Fruit fly (Drosophila melanogaster): Measurements from ENCODE around the gene Pop1.

Pop1 gene

dm6 chrX:5646228-5646627 lies 23.8 kb downstream of the Pop1 start (continued):
- no peak for TF ChIP-seq TFAM (GFP tag; optimal IDR thresholded peaks at IDR 0.05)
- no peak for TF ChIP-seq CG8359 (GFP tag; optimal IDR thresholded peaks at IDR 0.05; ENCODE audit: borderline replicate concordance)
- peak; percentile 6 for TF ChIP-seq CG1603 (tag; optimal IDR thresholded peaks at IDR 0.05)
- TF ChIP-seq gem (tag; optimal IDR thresholded peaks at IDR 0.05): peak; percentile 57
- TF ChIP-seq CG9609 (GFP tag; optimal IDR thresholded peaks at IDR 0.05): no peak
- TF ChIP-seq CG6654 (GFP tag; optimal IDR thresholded peaks at IDR 0.05): no peak
- TF ChIP-seq pfk (GFP tag; optimal IDR thresholded peaks at IDR 0.05): no peak
- no peak for TF ChIP-seq Atf-2 (GFP tag; optimal IDR thresholded peaks at IDR 0.05)
- no peak for TF ChIP-seq Optix (GFP tag; IDR thresholded peaks at IDR 0.05)
- TF ChIP-seq Chrac-16 (GFP tag; optimal IDR thresholded peaks at IDR 0.05): no peak
- TF ChIP-seq ind (GFP tag; optimal IDR thresholded peaks at IDR 0.05): peak; percentile 14
- no peak for TF ChIP-seq h (optimal IDR thresholded peaks at IDR 0.05)
- TF ChIP-seq zfh1 (GFP tag; IDR thresholded peaks at IDR 0.05): no peak
- TF ChIP-seq Kr (GFP tag; optimal IDR thresholded peaks at IDR 0.05): no peak
- no peak for TF ChIP-seq CG14860 (GFP tag; IDR thresholded peaks at IDR 0.05; ENCODE audit: partially characterized antibody)
- TF ChIP-seq sc (optimal IDR thresholded peaks at IDR 0.05): no peak
- TF ChIP-seq sc (GFP tag; optimal IDR thresholded peaks at IDR 0.05): no peak
- no peak for TF ChIP-seq HLH54F (GFP tag; optimal IDR thresholded peaks at IDR 0.05)
- TF ChIP-seq CG31441 (GFP tag; IDR thresholded peaks at IDR 0.05): no peak
- no peak for TF ChIP-seq CG6854 (GFP tag; optimal IDR thresholded peaks at IDR 0.05)
- no peak for TF ChIP-seq CG14667 (GFP tag; IDR thresholded peaks at IDR 0.05)
- TF ChIP-seq CG12155 (GFP tag; optimal IDR thresholded peaks at IDR 0.05): no peak
- TF ChIP-seq Awh (GFP tag; IDR thresholded peaks at IDR 0.05): no peak
- TF ChIP-seq CG9932 (GFP tag; IDR thresholded peaks at IDR 0.05): no peak
- peak; percentile 45; the same call in 1 of the 3 replicates for TF ChIP-seq ci (GFP tag; IDR thresholded peaks at IDR 0.05)
- TF ChIP-seq ewg (GFP tag; optimal IDR thresholded peaks at IDR 0.05): no peak
- no peak for TF ChIP-seq dimm (GFP tag; IDR thresholded peaks at IDR 0.05)
- TF ChIP-seq CG7987 (GFP tag; optimal IDR thresholded peaks at IDR 0.05): no peak
- TF ChIP-seq CG13775 (GFP tag; optimal IDR thresholded peaks at IDR 0.05): no peak
- no peak for TF ChIP-seq CG12744 (GFP tag; optimal IDR thresholded peaks at IDR 0.05)
- no peak for TF ChIP-seq pum (GFP tag; optimal IDR thresholded peaks at IDR 0.05)
- no peak for TF ChIP-seq seq (GFP tag; IDR thresholded peaks at IDR 0.05)
- no peak for TF ChIP-seq mam (GFP tag; optimal IDR thresholded peaks at IDR 0.05)
- TF ChIP-seq tin (GFP tag; optimal IDR thresholded peaks at IDR 0.05): peak; percentile 8
- no peak for TF ChIP-seq NC2β (GFP tag; optimal IDR thresholded peaks at IDR 0.05)
- no peak for TF ChIP-seq pita (GFP tag; optimal IDR thresholded peaks at IDR 0.05)
- no peak for TF ChIP-seq CG7372 (GFP tag; IDR thresholded peaks at IDR 0.05)
- TF ChIP-seq CG18476 (GFP tag; optimal IDR thresholded peaks at IDR 0.05): no peak
- no peak for TF ChIP-seq unc-4 (GFP tag; IDR thresholded peaks at IDR 0.05; ENCODE audit: partially characterized antibody)
- no peak for TF ChIP-seq CG2116 (GFP tag; optimal IDR thresholded peaks at IDR 0.05)
- TF ChIP-seq bsh (GFP tag; optimal IDR thresholded peaks at IDR 0.05): peak in 1 of 2 experiments; percentile 56
- TF ChIP-seq chif (GFP tag; optimal IDR thresholded peaks at IDR 0.05): peak in 1 of 2 experiments; percentile 41
- TF ChIP-seq YL-1 (GFP tag; optimal IDR thresholded peaks at IDR 0.05): no peak
- no peak for TF ChIP-seq sim (GFP tag; IDR thresholded peaks at IDR 0.05)
- TF ChIP-seq vnd (GFP tag; IDR thresholded peaks at IDR 0.05; ENCODE audit: partially characterized antibody): no peak
- no peak for TF ChIP-seq usp (GFP tag; optimal IDR thresholded peaks at IDR 0.05)
- no peak for TF ChIP-seq caup (GFP tag; optimal IDR thresholded peaks at IDR 0.05; ENCODE audit: severe bottlenecking)
- no peak for TF ChIP-seq CG17568 (GFP tag; optimal IDR thresholded peaks at IDR 0.05)
- peak; percentile 43 for TF ChIP-seq CG17359 (tag; optimal IDR thresholded peaks at IDR 0.05)
- TF ChIP-seq CG16813 (GFP tag; IDR thresholded peaks at IDR 0.05; ENCODE audit: partially characterized antibody): no peak
- TF ChIP-seq CG18599 (GFP tag; optimal IDR thresholded peaks at IDR 0.05): peak; percentile 46
- TF ChIP-seq CG18262 (tag; optimal IDR thresholded peaks at IDR 0.05): peak; percentile 31
